Fruit fly (Drosophila melanogaster) whole organism, wandering third instar larva: ENCODE measurements around the gene Kcmf1.

Experiments
- CG9705 ChIP-seq: fragments of 200-800 bp; sonication (Bioruptor generic); optimal IDR thresholded peaks from 2 replicates; lab custom pipeline; 2018; ENCODE audit warnings: missing biosample characterization, mild to moderate bottlenecking, missing genetic modification characterization
- GATAd ChIP-seq: sonication (Bioruptor generic); optimal IDR thresholded peaks from 2 replicates; lab custom pipeline; 2016; ENCODE audit warnings: missing biosample characterization, missing genetic modification characterization
- Hnf4 ChIP-seq: fragments of 200-800 bp; sonication (Bioruptor generic); optimal IDR thresholded peaks from 2 replicates; lab custom pipeline; 2016; ENCODE audit warnings: missing biosample characterization, mild to moderate bottlenecking, missing genetic modification characterization
- Jra ChIP-seq: sonication (Bioruptor generic); optimal IDR thresholded peaks from 2 replicates; lab custom pipeline; 2016; ENCODE audit warnings: missing biosample characterization, missing genetic modification characterization
- Sp1 ChIP-seq: fragments of 200-800 bp; sonication (Bioruptor generic); optimal IDR thresholded peaks from 3 replicates; lab custom pipeline; 2019; ENCODE audit warnings: missing biosample characterization, mild to moderate bottlenecking, missing genetic modification characterization, moderate library complexity
- lola ChIP-seq: fragments of >200 bp; optimal IDR thresholded peaks from 2 replicates; lab custom pipeline; 2017; ENCODE audit warnings: missing biosample characterization, missing genetic modification characterization
- sv ChIP-seq: fragments of 200-800 bp; sonication (Bioruptor generic); optimal IDR thresholded peaks from 3 replicates; lab custom pipeline; 2016; ENCODE audit warnings: missing biosample characterization, missing genetic modification characterization
- woc ChIP-seq: sonication (Bioruptor generic); optimal IDR thresholded peaks from 2 replicates; lab custom pipeline; 2016; ENCODE audit warnings: missing biosample characterization, mild to moderate bottlenecking, missing genetic modification characterization

DNA sequence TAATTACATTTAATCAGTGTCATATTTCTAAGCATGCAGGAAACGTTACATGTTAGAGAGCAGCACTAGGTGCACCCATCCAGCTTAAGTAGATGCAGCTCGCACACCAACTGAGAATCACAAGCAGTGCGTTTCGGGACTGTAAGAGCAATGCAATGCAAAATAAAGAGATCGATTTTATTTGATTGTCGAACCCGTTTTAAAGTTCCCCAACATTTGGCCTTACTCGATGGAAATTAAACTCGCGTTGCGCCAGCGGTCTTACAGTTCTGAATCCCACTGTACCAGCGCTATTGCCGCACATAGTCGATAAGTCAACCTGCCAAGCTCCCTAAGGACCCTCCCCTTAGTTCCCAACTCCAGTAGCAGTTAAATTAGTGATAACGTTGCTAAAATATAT is 48.0 kb upstream of the Kcmf1 start:
- TF ChIP-seq lola (GFP tag; lab: Kevin White, UChicago) (no peak), Sp1 (GFP tag; lab: Kevin White, UChicago) (no peak), sv (GFP tag; lab: Kevin White, UChicago) (no peak), woc (no peak), Hnf4 (GFP tag; lab: Kevin White, UChicago) (no peak), Jra (no peak), CG9705 (GFP tag; lab: Kevin White, UChicago) (no peak), GATAd (GFP tag; lab: Kevin White, UChicago) (no peak)
